Worm (Caenorhabditis elegans): ENCODE measurements around the gene far-2.
A peak's percentile ranks its signal among the peaks of the same experiment; 100 is the strongest.

far-2 gene

DNA sequence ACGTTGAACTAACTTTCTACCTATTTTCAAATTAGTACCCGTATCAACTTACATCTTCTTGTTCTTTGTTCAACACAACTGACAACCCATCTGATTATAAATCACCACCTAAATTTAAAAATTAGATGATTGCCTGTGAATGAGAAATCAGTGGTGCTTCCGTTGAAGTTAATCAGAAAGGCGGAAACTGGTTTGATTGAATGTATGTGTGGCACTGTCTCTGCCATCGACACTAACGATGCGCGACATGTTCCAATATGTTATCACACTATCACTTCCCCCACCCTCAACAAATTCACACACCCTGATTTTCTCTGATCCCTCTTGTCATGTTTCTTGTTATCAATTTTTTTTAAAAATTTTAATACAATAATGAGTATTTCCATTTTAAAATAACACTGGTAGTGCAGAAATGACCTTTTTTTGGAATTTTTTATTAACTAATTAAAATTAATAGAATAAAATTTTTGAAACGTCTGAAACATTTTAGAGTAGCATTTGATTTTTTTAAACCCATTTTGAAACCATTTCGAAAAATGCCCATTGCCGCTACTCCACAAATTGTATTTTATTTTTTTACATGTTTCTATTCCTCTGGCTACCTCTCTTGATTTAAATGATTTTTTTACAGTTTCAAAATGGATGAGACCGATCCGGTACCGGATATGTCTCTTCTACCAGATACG lies 37.4 kb downstream of the far-2 start, which contains the start of gene ced-11:
ced-11 (plus strand) TSS at position 636 of the 686 bp plus-strand sequence.
- no peak for TF ChIP-seq tbx-9 (tag; optimal IDR thresholded peaks at IDR 0.05; ENCODE audit: borderline replicate concordance)
- no peak for TF ChIP-seq attf-3 (GFP tag; conservative IDR thresholded peaks at IDR 0.05)
- TF ChIP-seq mxl-1 (tag; optimal IDR thresholded peaks at IDR 0.05): no peak
- no peak for TF ChIP-seq egl-44 (GFP tag; IDR thresholded peaks at IDR 0.05)

DNA sequence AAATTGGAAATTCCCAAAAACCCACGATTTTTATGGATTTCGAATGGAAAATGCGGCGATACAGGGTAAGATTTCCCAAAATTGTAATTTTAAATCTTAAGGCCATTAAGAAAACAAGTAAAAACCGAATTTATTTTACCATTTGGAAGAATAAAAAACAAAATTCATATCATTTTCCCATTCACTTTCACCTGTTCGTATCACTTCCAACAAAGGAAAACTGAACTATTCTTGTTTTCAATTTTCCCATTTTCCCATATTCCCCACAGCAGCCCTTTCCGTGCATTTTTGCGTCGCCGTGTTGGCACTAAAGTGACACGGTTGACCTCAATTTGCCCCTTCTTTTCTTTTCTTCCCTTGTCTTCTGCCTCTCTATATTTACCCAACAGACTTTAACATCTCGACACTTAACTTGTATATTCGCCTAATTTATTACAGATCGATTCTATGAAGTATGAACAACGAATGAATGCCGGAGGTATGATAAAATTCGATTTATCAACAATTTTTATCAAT lies 44.2 kb downstream of the far-2 start, which contains the start of gene sec-16A.1:
sec-16A.1 (plus strand) TSS at position 51 of the 516 bp plus-strand sequence.
- TF ChIP-seq hmg-1.2 (GFP tag; IDR thresholded peaks at IDR 0.05): peak; percentile 24; the same call in 1 of the 2 replicates
- no peak for TF ChIP-seq Y95B8A.8 (GFP tag; IDR thresholded peaks at IDR 0.05)
- TF ChIP-seq attf-5 (GFP tag; optimal IDR thresholded peaks at IDR 0.05): peak; percentile 34
- TF ChIP-seq ceh-27 (GFP tag; optimal IDR thresholded peaks at IDR 0.05): no peak

- TF ChIP-seq F52B5.7 (tag; optimal IDR thresholded peaks at IDR 0.05) (no peak), F55B11.4 (tag; optimal IDR thresholded peaks at IDR 0.05; ENCODE audit: borderline replicate concordance, insufficient read depth) (no peak), Y95B8A.8 (GFP tag; IDR thresholded peaks at IDR 0.05) (no peak), T26A5.8 (tag; optimal IDR thresholded peaks at IDR 0.05) (no peak), F57C9.4 (tag; optimal IDR thresholded peaks at IDR 0.05) (no peak), mel-28 (tag; optimal IDR thresholded peaks at IDR 0.05; ENCODE audit: borderline replicate concordance) (no peak), ccch-3 (GFP tag; optimal IDR thresholded peaks at IDR 0.05) (no peak), F22D6.2 (tag; optimal IDR thresholded peaks at IDR 0.05) (no peak), dox-1 (GFP tag; IDR thresholded peaks at IDR 0.05) (no peak), ztf-28 (GFP tag; IDR thresholded peaks at IDR 0.05) (no peak), aptf-3 (GFP tag; IDR thresholded peaks at IDR 0.05) (no peak), ets-4 (GFP tag; optimal IDR thresholded peaks at IDR 0.05) (no peak)
Measured at ce11 chrIII:9130588-9130987, 49.0 kb downstream of the far-2 start, which contains the start of gene ZK512.10. Gene ZK512.10, plus strand, starts transcription at chrIII:9130888.

All from whole organism, young adult.